Fruit fly (Drosophila melanogaster) Kc167 (cell line): ENCODE measurements around the gene Cpr78Cc.

Experiments
- Myc ChIP-seq: fragments of >200 bp; optimal IDR thresholded peaks from 2 replicates; lab custom pipeline; 2017; ENCODE audit warnings: missing external identifiers
- Sin3A ChIP-seq: fragments of >200 bp; optimal IDR thresholded peaks from 2 replicates; lab custom pipeline; 2018; ENCODE audit warnings: missing external identifiers
- h ChIP-seq: fragments of >200 bp; optimal IDR thresholded peaks from 3 replicates; lab custom pipeline; 2018; ENCODE audit warnings: missing external identifiers
- insv ChIP-seq: fragments of >200 bp; optimal IDR thresholded peaks from 3 replicates; lab custom pipeline; 2018; ENCODE audit warnings: missing external identifiers
- psq ChIP-seq: fragments of >200 bp; optimal IDR thresholded peaks from 2 replicates; lab custom pipeline; 2017; ENCODE audit warnings: missing external identifiers
- ttk ChIP-seq: sonication (Bioruptor generic); optimal IDR thresholded peaks from 2 replicates; lab custom pipeline; 2017; ENCODE audit warnings: missing external identifiers

DNA sequence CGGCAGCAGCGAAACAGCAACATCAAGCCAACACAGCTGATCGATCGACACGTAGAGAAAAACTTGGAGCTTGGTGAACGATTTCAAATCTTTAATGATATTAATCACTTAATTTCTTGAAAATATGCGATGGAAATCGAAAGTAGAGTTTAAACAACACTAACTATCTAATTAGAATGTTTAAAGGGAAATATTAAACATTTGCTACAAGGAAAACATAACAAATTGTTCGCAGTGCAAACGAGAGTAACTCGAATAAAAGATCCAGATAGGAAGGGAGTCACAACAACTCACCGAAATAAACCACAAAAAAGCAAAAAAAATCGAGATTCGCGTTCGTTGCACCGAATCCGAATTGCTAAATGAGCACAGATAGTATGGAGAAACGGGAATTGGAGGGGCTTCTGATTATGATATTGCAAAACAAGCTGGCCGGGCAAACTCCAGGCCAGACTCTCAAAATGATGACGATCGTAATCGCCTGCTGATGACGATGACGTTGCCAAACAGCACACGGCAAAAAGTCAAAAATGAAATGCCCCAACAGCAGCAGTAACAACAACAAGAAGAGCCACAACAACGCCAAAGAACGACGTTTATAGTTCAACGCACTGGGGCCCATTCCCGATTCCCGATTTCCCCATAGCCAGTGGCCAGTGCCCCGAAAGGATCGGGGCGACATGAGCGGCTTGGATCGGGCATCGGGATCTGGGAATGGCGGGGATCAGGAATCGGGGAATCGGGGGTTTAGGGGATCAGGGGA, 46.4 kb upstream of the Cpr78Cc start:
- TF ChIP-seq psq (lab: Kevin White, UChicago) (no peak), insv (lab: Kevin White, UChicago) (no peak), Myc (no peak), Sin3A (lab: Kevin White, UChicago) (no peak), ttk (lab: Kevin White, UChicago) (no peak), h (no peak)
